Fruit fly (Drosophila melanogaster) whole organism, embryonic: Measurements from ENCODE around the gene CG5440.

ENCODE experiments used
- Abd-B ChIP-seq: fragments of 200-800 bp; sonication (Bioruptor generic); optimal IDR thresholded peaks from 2 replicates; lab custom pipeline; 2018; ENCODE audit warnings: missing biosample characterization, mild to moderate bottlenecking, missing genetic modification characterization, moderate library complexity
- Bteb2 ChIP-seq: fragments of 200-800 bp; sonication (Bioruptor generic); optimal IDR thresholded peaks from 2 replicates; lab custom pipeline; 2016; ENCODE audit warnings: missing biosample characterization, missing genetic modification characterization
- CG10209 ChIP-seq: fragments of 200-800 bp; sonication (Bioruptor generic); optimal IDR thresholded peaks from 3 replicates; lab custom pipeline; 2017; ENCODE audit warnings: missing biosample characterization, mild to moderate bottlenecking, missing genetic modification characterization, missing genetic modification reagents
- CG11093 ChIP-seq: fragments of 200-800 bp; sonication (Bioruptor generic); IDR thresholded peaks from 3 replicates; pipeline ENCODE4 v1.3.6; 2022; ENCODE audit warnings: missing biosample characterization, missing genetic modification characterization
- CG11695 ChIP-seq: fragments of 200-800 bp; sonication (Bioruptor generic); IDR thresholded peaks from 3 replicates; pipeline ENCODE4 v1.3.6; 2022; ENCODE audit warnings: missing biosample characterization, missing genetic modification characterization
- CG17361 ChIP-seq: fragments of 200-800 bp; sonication (Bioruptor generic); IDR thresholded peaks from 3 replicates; pipeline ENCODE4 v1.3.6; 2022; ENCODE audit warnings: missing biosample characterization, missing genetic modification characterization
- CG2712 ChIP-seq: fragments of 200-800 bp; optimal IDR thresholded peaks from 3 replicates; lab custom pipeline; 2019; ENCODE audit warnings: missing biosample characterization, mild to moderate bottlenecking, missing genetic modification characterization, moderate library complexity
- CG3726 ChIP-seq: fragments of 200-800 bp; sonication (Bioruptor generic); IDR thresholded peaks from 3 replicates; pipeline ENCODE4, ENCODE4 v1.3.6; 2022; ENCODE audit warnings: missing biosample characterization, missing genetic modification characterization
- CG3838 ChIP-seq: fragments of 200-800 bp; sonication (Bioruptor generic); optimal IDR thresholded peaks from 3 replicates; lab custom pipeline; 2016; ENCODE audit warnings: missing biosample characterization, missing genetic modification characterization
- CG3995 ChIP-seq: fragments of 200-800 bp; sonication (Bioruptor generic); optimal IDR thresholded peaks from 3 replicates; lab custom pipeline; 2016; ENCODE audit warnings: missing biosample characterization, missing genetic modification characterization
- CG4730 ChIP-seq: fragments of 200-800 bp; sonication (Bioruptor generic); IDR thresholded peaks from 2 replicates; pipeline ENCODE4 v1.3.6; 2022; ENCODE audit warnings: missing biosample characterization, missing genetic modification characterization
- CG6689 ChIP-seq: fragments of 200-800 bp; sonication (Bioruptor generic); IDR thresholded peaks from 2 replicates; pipeline ENCODE4 v1.3.6; 2022; ENCODE audit warnings: missing biosample characterization, missing genetic modification characterization
- CG6765 ChIP-seq: fragments of 200-800 bp; sonication (Bioruptor generic); optimal IDR thresholded peaks from 3 replicates; lab custom pipeline; 2017; ENCODE audit warnings: missing biosample characterization, mild to moderate bottlenecking, missing genetic modification characterization
- CG6813 ChIP-seq: fragments of 200-800 bp; sonication (Bioruptor generic); optimal IDR thresholded peaks from 2 replicates; lab custom pipeline; 2017; ENCODE audit warnings: missing biosample characterization, missing genetic modification characterization, mild to moderate bottlenecking, moderate library complexity, missing genetic modification reagents
- CG6854 ChIP-seq: fragments of 200-800 bp; sonication (Bioruptor generic); optimal IDR thresholded peaks from 3 replicates; lab custom pipeline; 2017; ENCODE audit warnings: missing biosample characterization, mild to moderate bottlenecking, missing genetic modification characterization
- CG8924 ChIP-seq: fragments of 200-800 bp; optimal IDR thresholded peaks from 3 replicates; lab custom pipeline; 2019; ENCODE audit warnings: missing biosample characterization, mild to moderate bottlenecking, missing genetic modification characterization, moderate library complexity
- CG8944 ChIP-seq: fragments of 200-800 bp; sonication (Bioruptor generic); optimal IDR thresholded peaks from 3 replicates; lab custom pipeline; 2016; ENCODE audit warnings: missing biosample characterization, missing genetic modification characterization
- CG9215 ChIP-seq: fragments of 200-800 bp; sonication (Bioruptor generic); IDR thresholded peaks from 2 replicates; pipeline ENCODE4 v1.3.6; 2022; ENCODE audit warnings: missing biosample characterization, missing genetic modification characterization
- D19B ChIP-seq: fragments of 200-800 bp; sonication (Bioruptor generic); optimal IDR thresholded peaks from 2 replicates; lab custom pipeline; 2017; ENCODE audit warnings: missing biosample characterization, mild to moderate bottlenecking, missing genetic modification characterization
- Doc2 ChIP-seq: fragments of 200-800 bp; sonication (Bioruptor generic); IDR thresholded peaks from 2 replicates; pipeline ENCODE4 v1.3.6; 2022; ENCODE audit warnings: missing biosample characterization, missing genetic modification characterization
- E2f2 ChIP-seq: fragments of 200-800 bp; sonication (Bioruptor generic); IDR thresholded peaks from 2 replicates; pipeline ENCODE4 v1.3.6; 2022; ENCODE audit warnings: missing biosample characterization, missing genetic modification characterization
- Elba2 ChIP-seq: fragments of 200-800 bp; sonication (Bioruptor generic); optimal IDR thresholded peaks from 3 replicates; lab custom pipeline; 2016; ENCODE audit warnings: missing biosample characterization, missing genetic modification characterization
- HHEX ChIP-seq: fragments of 200-800 bp; sonication (Bioruptor generic); optimal IDR thresholded peaks from 3 replicates; lab custom pipeline; 2017; ENCODE audit warnings: missing biosample characterization, mild to moderate bottlenecking, missing genetic modification characterization, missing genetic modification reagents
- HmgD ChIP-seq: fragments of 200-800 bp; sonication (Bioruptor generic); optimal IDR thresholded peaks from 3 replicates; lab custom pipeline; 2016; ENCODE audit warnings: missing biosample characterization, missing genetic modification characterization
- HmgZ ChIP-seq: fragments of 200-800 bp; sonication (Bioruptor generic); optimal IDR thresholded peaks from 2 replicates; lab custom pipeline; 2018; ENCODE audit warnings: missing biosample characterization, mild to moderate bottlenecking, missing genetic modification characterization
- Hmx ChIP-seq: fragments of 200-800 bp; sonication (Bioruptor generic); optimal IDR thresholded peaks from 2 replicates; lab custom pipeline; 2016; ENCODE audit warnings: missing biosample characterization, missing genetic modification characterization
- Max ChIP-seq: fragments of 200-800 bp; sonication (Bioruptor generic); optimal IDR thresholded peaks from 2 replicates; lab custom pipeline; 2016; ENCODE audit warnings: missing biosample characterization, mild to moderate bottlenecking, missing genetic modification characterization
- NfI ChIP-seq: fragments of 200-800 bp; sonication (Bioruptor generic); optimal IDR thresholded peaks from 3 replicates; lab custom pipeline; 2018; ENCODE audit warnings: missing biosample characterization, mild to moderate bottlenecking, missing genetic modification characterization, moderate library complexity
- Ptx1 ChIP-seq: fragments of 200-800 bp; sonication (Bioruptor generic); IDR thresholded peaks from 2 replicates; pipeline ENCODE4 v1.3.6; 2022; ENCODE audit warnings: missing biosample characterization, missing genetic modification characterization
- ara ChIP-seq: fragments of 200-800 bp; sonication (Bioruptor generic); IDR thresholded peaks from 2 replicates; pipeline ENCODE4 v1.3.6; 2022; ENCODE audit warnings: missing biosample characterization, missing genetic modification characterization
- az2 ChIP-seq: fragments of 200-800 bp; sonication (Bioruptor generic); optimal IDR thresholded peaks from 3 replicates; lab custom pipeline; 2016; ENCODE audit warnings: missing biosample characterization, missing genetic modification characterization
- bigmax ChIP-seq: fragments of 200-800 bp; sonication (Bioruptor generic); optimal IDR thresholded peaks from 2 replicates; lab custom pipeline; 2018; ENCODE audit warnings: missing biosample characterization, mild to moderate bottlenecking, missing genetic modification characterization
- bsh ChIP-seq, 2 experiments: fragments of 200-800 bp; sonication (Bioruptor generic); optimal IDR thresholded peaks; 2 replicates each; lab custom pipeline; 2017 to 2018; ENCODE audit warnings: mild to moderate bottlenecking in 2 of 2, missing biosample characterization in 2 of 2, missing genetic modification characterization in 2 of 2, moderate library complexity in 1 of 2
- cas ChIP-seq: fragments of 200-800 bp; sonication (Bioruptor generic); IDR thresholded peaks from 2 replicates; pipeline ENCODE4 v1.3.6; 2022; ENCODE audit warnings: missing biosample characterization, missing genetic modification characterization
- crc ChIP-seq: fragments of 200-800 bp; sonication (Bioruptor generic); optimal IDR thresholded peaks from 2 replicates; lab custom pipeline; 2016; ENCODE audit warnings: missing biosample characterization, missing genetic modification characterization
- fd102C ChIP-seq: fragments of 200-800 bp; sonication (Bioruptor generic); optimal IDR thresholded peaks from 2 replicates; lab custom pipeline; 2018; ENCODE audit warnings: missing biosample characterization, mild to moderate bottlenecking, missing genetic modification characterization, moderate library complexity
- gsb ChIP-seq: fragments of 200-800 bp; sonication (Bioruptor generic); IDR thresholded peaks from 2 replicates; pipeline ENCODE4 v1.3.6; 2022; ENCODE audit warnings: missing biosample characterization, missing genetic modification characterization
- jigr1 ChIP-seq: fragments of 200-800 bp; sonication (Bioruptor generic); IDR thresholded peaks from 3 replicates; pipeline ENCODE4 v1.3.6; 2022; ENCODE audit warnings: missing biosample characterization, missing genetic modification characterization
- lilli ChIP-seq: fragments of 200-800 bp; sonication (Bioruptor generic); optimal IDR thresholded peaks from 3 replicates; lab custom pipeline; 2016; ENCODE audit warnings: missing biosample characterization, missing genetic modification characterization
- nau ChIP-seq: fragments of 200-800 bp; sonication (Bioruptor generic); optimal IDR thresholded peaks from 3 replicates; lab custom pipeline; 2017; ENCODE audit warnings: missing biosample characterization, mild to moderate bottlenecking, missing genetic modification characterization, missing genetic modification reagents
- peb ChIP-seq: fragments of 200-800 bp; sonication (Bioruptor generic); IDR thresholded peaks from 2 replicates; pipeline ENCODE4 v1.3.6; 2022; ENCODE audit warnings: missing biosample characterization, missing genetic modification characterization
- scrt ChIP-seq: fragments of 200-800 bp; sonication (Bioruptor generic); optimal IDR thresholded peaks from 2 replicates; lab custom pipeline; 2018; ENCODE audit warnings: missing biosample characterization, mild to moderate bottlenecking, missing genetic modification characterization, moderate library complexity
- sd ChIP-seq: fragments of 200-800 bp; sonication (Bioruptor generic); optimal IDR thresholded peaks from 3 replicates; lab custom pipeline; 2018; ENCODE audit warnings: missing biosample characterization, mild to moderate bottlenecking, missing genetic modification characterization, moderate library complexity
- sens ChIP-seq: fragments of 200-800 bp; sonication (Bioruptor generic); peaks from one replicate; lab custom pipeline; 2016; ENCODE audit warnings: missing biosample characterization, missing genetic modification characterization
- shn ChIP-seq: fragments of 200-800 bp; sonication (Bioruptor generic); optimal IDR thresholded peaks from 3 replicates; lab custom pipeline; 2016; ENCODE audit warnings: missing biosample characterization, missing genetic modification characterization
- sisA ChIP-seq: fragments of 200-800 bp; sonication (Bioruptor generic); IDR thresholded peaks from 2 replicates; pipeline ENCODE4 v1.3.6; 2022; ENCODE audit warnings: missing biosample characterization, missing genetic modification characterization
- slbo ChIP-seq: fragments of 200-800 bp; sonication (Bioruptor generic); IDR thresholded peaks from 2 replicates; pipeline ENCODE4 v1.3.6; 2022; ENCODE audit warnings: missing biosample characterization, missing genetic modification characterization
- sqz ChIP-seq: fragments of 200-800 bp; sonication (Bioruptor generic); optimal IDR thresholded peaks from 3 replicates; lab custom pipeline; 2018; ENCODE audit warnings: missing biosample characterization, mild to moderate bottlenecking, missing genetic modification characterization
- tin ChIP-seq: fragments of 200-800 bp; sonication (Bioruptor generic); optimal IDR thresholded peaks from 3 replicates; lab custom pipeline; 2016; ENCODE audit warnings: missing biosample characterization, missing genetic modification characterization
- vnd ChIP-seq: fragments of 200-800 bp; sonication (Bioruptor generic); IDR thresholded peaks from 3 replicates; pipeline ENCODE4 v1.3.6; 2022; ENCODE audit warnings: missing biosample characterization, missing genetic modification characterization; ENCODE audit not compliant: partially characterized antibody
- zf30C ChIP-seq: fragments of 200-800 bp; sonication (Bioruptor generic); optimal IDR thresholded peaks from 3 replicates; lab custom pipeline; 2018; ENCODE audit warnings: missing biosample characterization, mild to moderate bottlenecking, missing genetic modification characterization

Gene CG5440

dm6 chr2L:1361771-1362632 lies 28.1 kb downstream of the CG5440 start, which contains the start of gene NLaz (continued):
- TF ChIP-seq Max (no peak), CG17361 (GFP tag; lab: Robert Waterston, UW) (no peak), vnd (GFP tag; lab: Robert Waterston, UW) (no peak), Bteb2 (GFP tag; lab: Kevin White, UChicago) (no peak), CG6813 (no peak), gsb (GFP tag; lab: Robert Waterston, UW) (no peak), CG2712 (tag; lab: Kevin White, UChicago) (no peak), Hmx (GFP tag; lab: Kevin White, UChicago) (no peak), bigmax (GFP tag; lab: Kevin White, UChicago) (no peak), tin (GFP tag; lab: Kevin White, UChicago) (peak; percentile 44), slbo (GFP tag; lab: Robert Waterston, UW) (peak; percentile 55), nau (no peak), sisA (GFP tag; lab: Robert Waterston, UW) (peak; percentile 35; the same call in 1 of the 2 replicates), CG9215 (GFP tag; lab: Robert Waterston, UW) (no peak), CG8924 (no peak), cas (GFP tag; lab: Robert Waterston, UW) (no peak), CG3838 (GFP tag; lab: Kevin White, UChicago) (no peak), D19B (GFP tag; lab: Kevin White, UChicago) (no peak), Abd-B (GFP tag; lab: Kevin White, UChicago) (no peak), ara (no peak), HmgZ (tag; lab: Kevin White, UChicago) (no peak), CG10209 (GFP tag; lab: Kevin White, UChicago) (no peak), sqz (GFP tag; lab: Kevin White, UChicago) (no peak), CG6854 (GFP tag; lab: Kevin White, UChicago) (no peak), CG11093 (GFP tag; lab: Robert Waterston, UW) (no peak), CG6689 (GFP tag; lab: Robert Waterston, UW) (no peak), peb (no peak), scrt (peak; percentile 2), zf30C (GFP tag; lab: Kevin White, UChicago) (no peak), crc (GFP tag; lab: Kevin White, UChicago) (no peak), CG4730 (no peak), sd (tag; lab: Kevin White, UChicago) (no peak), E2f2 (GFP tag; lab: Robert Waterston, UW) (no peak), CG8944 (GFP tag; lab: Kevin White, UChicago) (no peak), Ptx1 (GFP tag; lab: Robert Waterston, UW) (peak; percentile 77), CG6765 (GFP tag; lab: Kevin White, UChicago) (no peak), jigr1 (GFP tag; lab: Robert Waterston, UW) (no peak), HHEX (no peak), shn (GFP tag; lab: Kevin White, UChicago) (no peak), HmgD (GFP tag; lab: Kevin White, UChicago) (no peak), NfI (peak; percentile 82), sens (GFP tag; lab: Kevin White, UChicago) (peak; percentile 75), CG3726 (GFP tag; lab: Robert Waterston, UW) (no peak), CG11695 (GFP tag; lab: Robert Waterston, UW) (no peak), az2 (GFP tag; lab: Kevin White, UChicago) (peak; percentile 60), Elba2 (GFP tag; lab: Kevin White, UChicago) (no peak), Doc2 (GFP tag; lab: Robert Waterston, UW) (no peak), bsh (GFP tag; optimal IDR thresholded peaks at IDR 0.05; lab: Kevin White, UChicago) (no peak), fd102C (GFP tag; lab: Kevin White, UChicago) (no peak), CG3995 (GFP tag; lab: Kevin White, UChicago) (no peak), lilli (GFP tag; lab: Kevin White, UChicago) (peak; percentile 25)
